Fruit fly (Drosophila melanogaster): ENCODE results near the gene CG1637.
A peak's percentile ranks its signal among the peaks of the same experiment; 100 is the strongest.

dm6 chrX:10854686-10855085, 23.0 kb downstream of the CG1637 start, which contains the start of gene feo:
- TF ChIP-seq zen (tag; optimal IDR thresholded peaks at IDR 0.05) (peak; percentile 6), Hey (tag; optimal IDR thresholded peaks at IDR 0.05) (no peak)

Measured in whole organism, embryonic.